Fruit fly (Drosophila melanogaster): Measurements from ENCODE around the gene gfzf.
A peak's percentile ranks its signal among the peaks of the same experiment; 100 is the strongest.

gfzf gene

DNA sequence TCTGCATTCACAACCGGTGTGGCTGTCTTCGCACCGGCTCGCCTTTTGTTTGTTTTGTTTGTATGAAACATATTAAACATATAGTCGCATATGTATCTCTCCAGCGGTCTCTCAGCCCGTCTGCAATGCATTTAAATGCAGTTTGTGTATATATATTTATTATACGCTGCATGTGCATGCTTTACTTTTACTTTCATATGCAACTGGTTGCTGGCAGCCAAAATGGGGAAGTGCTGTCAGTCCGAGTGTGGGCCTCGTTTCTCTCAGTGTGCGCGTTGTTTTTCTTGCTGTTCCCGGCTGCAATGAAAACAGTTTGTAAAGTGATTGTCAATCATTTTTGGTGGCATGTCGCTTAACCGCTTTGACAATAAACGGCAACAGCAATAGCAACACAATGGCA is 8.8 kb upstream of the gfzf start:
- TF ChIP-seq CG6808 (GFP tag; optimal IDR thresholded peaks at IDR 0.05) (peak; percentile 25), CG16779 (tag; optimal IDR thresholded peaks at IDR 0.05) (no peak), CG6163 (GFP tag; IDR thresholded peaks at IDR 0.05) (no peak), CG11762 (GFP tag; optimal IDR thresholded peaks at IDR 0.05; ENCODE audit: insufficient read depth) (no peak), esn (GFP tag; optimal IDR thresholded peaks at IDR 0.05) (no peak), pdm3 (GFP tag; optimal IDR thresholded peaks at IDR 0.05) (no peak), CG10669 (GFP tag; optimal IDR thresholded peaks at IDR 0.05) (no peak), dsx (GFP tag; optimal IDR thresholded peaks at IDR 0.05; ENCODE audit: poor library complexity, severe bottlenecking) (peak; percentile 4), Smox (GFP tag; optimal IDR thresholded peaks at IDR 0.05) (peak; percentile 3), Blimp-1 (GFP tag; optimal IDR thresholded peaks at IDR 0.05) (peak; percentile 91), eg (GFP tag; IDR thresholded peaks at IDR 0.05) (0 out of 3 replicates have a peak, but pooled peaks have one; percentile 34), fd85E (GFP tag; optimal IDR thresholded peaks at IDR 0.05) (no peak), Eip78C (GFP tag) (peak; percentile 58), CG34406 (GFP tag; optimal IDR thresholded peaks at IDR 0.05) (no peak), fd59A (GFP tag; optimal IDR thresholded peaks at IDR 0.05) (no peak), Sox14 (GFP tag; optimal IDR thresholded peaks at IDR 0.05) (no peak), CG6276 (GFP tag; optimal IDR thresholded peaks at IDR 0.05) (peak; percentile 1), achi (GFP tag; optimal IDR thresholded peaks at IDR 0.05) (no peak), Hr4 (GFP tag; optimal IDR thresholded peaks at IDR 0.05) (no peak), CG15336 (GFP tag; IDR thresholded peaks at IDR 0.05) (no peak), svp (GFP tag) (no peak), CG10631 (GFP tag; optimal IDR thresholded peaks at IDR 0.05) (no peak), cyc (GFP tag; optimal IDR thresholded peaks at IDR 0.05) (no peak), CG8319 (GFP tag; optimal IDR thresholded peaks at IDR 0.05) (no peak), ss (GFP tag; optimal IDR thresholded peaks at IDR 0.05) (peak in 1 of 2 experiments; percentile 3), dac (GFP tag; optimal IDR thresholded peaks at IDR 0.05) (no peak), Ets21C (GFP tag; optimal IDR thresholded peaks at IDR 0.05) (no peak), vri (GFP tag; optimal IDR thresholded peaks at IDR 0.05) (no peak), CG1621 (tag; optimal IDR thresholded peaks at IDR 0.05) (no peak), net (GFP tag; optimal IDR thresholded peaks at IDR 0.05) (no peak), Ets96B (tag; optimal IDR thresholded peaks at IDR 0.05) (no peak)

DNA sequence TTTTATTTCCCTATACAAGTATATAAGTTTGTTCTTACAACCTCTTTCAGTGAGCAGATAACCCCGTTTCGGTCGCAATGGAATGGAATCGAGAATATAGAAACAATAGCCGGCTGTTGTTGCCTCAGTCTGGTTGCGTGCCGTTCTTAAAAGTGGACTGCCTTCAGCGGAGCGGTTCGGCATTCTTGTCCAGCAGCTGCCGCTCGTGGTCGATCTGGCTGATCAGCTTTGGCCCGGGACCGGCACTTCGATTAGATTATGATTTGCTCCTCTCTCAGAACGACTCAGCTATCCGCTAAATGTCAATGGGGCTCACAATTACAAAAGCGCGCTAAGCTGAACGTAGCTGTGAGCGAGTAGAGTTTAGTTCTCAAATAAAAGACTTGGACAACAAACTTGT is 6.3 kb upstream of the gfzf start:
- TF ChIP-seq spab (GFP tag; optimal IDR thresholded peaks at IDR 0.05) (no peak), Met (GFP tag; optimal IDR thresholded peaks at IDR 0.05) (no peak), CG11294 (GFP tag; IDR thresholded peaks at IDR 0.05) (no peak), Smox (GFP tag; optimal IDR thresholded peaks at IDR 0.05) (no peak), eg (GFP tag; IDR thresholded peaks at IDR 0.05) (no peak), dac (GFP tag; optimal IDR thresholded peaks at IDR 0.05) (no peak), CG1621 (tag; optimal IDR thresholded peaks at IDR 0.05) (no peak), CG6854 (GFP tag; optimal IDR thresholded peaks at IDR 0.05) (no peak), CG10669 (GFP tag; optimal IDR thresholded peaks at IDR 0.05) (no peak), svp (GFP tag) (no peak), CG4318 (GFP tag; optimal IDR thresholded peaks at IDR 0.05) (no peak), dsx (GFP tag; optimal IDR thresholded peaks at IDR 0.05; ENCODE audit: poor library complexity, severe bottlenecking) (no peak), Sox15 (GFP tag; optimal IDR thresholded peaks at IDR 0.05) (no peak), fd59A (GFP tag; optimal IDR thresholded peaks at IDR 0.05) (no peak), Eip78C (GFP tag) (no peak), Eip93F (GFP tag; optimal IDR thresholded peaks at IDR 0.05) (no peak), CG6792 (GFP tag; optimal IDR thresholded peaks at IDR 0.05) (no peak), Eip75B (GFP tag; optimal IDR thresholded peaks at IDR 0.05) (no peak), Sox14 (GFP tag; optimal IDR thresholded peaks at IDR 0.05) (no peak), CG34406 (GFP tag; optimal IDR thresholded peaks at IDR 0.05) (no peak)
